Fruit fly (Drosophila melanogaster): ENCODE data around the gene Mst84B.

The Mst84B gene

dm6 chr3R:7067092-7067491 lies 5.1 kb downstream of the Mst84B start, which contains the start of the genes CG1105 and CG1965 (continued):
- peak; percentile 88 for TF ChIP-seq CG1792 (GFP tag; optimal IDR thresholded peaks at IDR 0.05)
- peak; percentile 96 for TF ChIP-seq gem (tag; optimal IDR thresholded peaks at IDR 0.05)
- TF ChIP-seq gcm2 (GFP tag; optimal IDR thresholded peaks at IDR 0.05), result peak; percentile 70
- peak; percentile 74 for TF ChIP-seq sima (GFP tag; optimal IDR thresholded peaks at IDR 0.05)
- TF ChIP-seq CrebB (tag; optimal IDR thresholded peaks at IDR 0.05), result peak; percentile 86
- TF ChIP-seq NK7.1 (GFP tag; optimal IDR thresholded peaks at IDR 0.05), result peak; percentile 77
- TF ChIP-seq dm (GFP tag; optimal IDR thresholded peaks at IDR 0.05), result peak; percentile 92
- no peak for TF ChIP-seq CG12071 (GFP tag; optimal IDR thresholded peaks at IDR 0.05)
- TF ChIP-seq Ssrp (tag; optimal IDR thresholded peaks at IDR 0.05), result peak; percentile 94
- peak; percentile 69 for TF ChIP-seq CG17568 (GFP tag; optimal IDR thresholded peaks at IDR 0.05)
- TF ChIP-seq fd64A (GFP tag; optimal IDR thresholded peaks at IDR 0.05), result peak; percentile 18
- TF ChIP-seq CG7839 (tag; optimal IDR thresholded peaks at IDR 0.05), result peak; percentile 91
- TF ChIP-seq CG17385 (GFP tag; optimal IDR thresholded peaks at IDR 0.05), result peak; percentile 98
- TF ChIP-seq Bdp1 (GFP tag; optimal IDR thresholded peaks at IDR 0.05), result peak; percentile 85
- peak; percentile 87 for TF ChIP-seq tna (GFP tag; IDR thresholded peaks at IDR 0.05; ENCODE audit: partially characterized antibody)
- peak; percentile 76 for TF ChIP-seq eyg (GFP tag; optimal IDR thresholded peaks at IDR 0.05)
- TF ChIP-seq fru (optimal IDR thresholded peaks at IDR 0.05), result no peak
- TF ChIP-seq al (GFP tag; IDR thresholded peaks at IDR 0.05), result peak; percentile 92
- TF ChIP-seq Mes4 (GFP tag; optimal IDR thresholded peaks at IDR 0.05), result peak; percentile 83
- peak; percentile 93 for TF ChIP-seq dmrt11E (tag; optimal IDR thresholded peaks at IDR 0.05)
- peak; percentile 88 for TF ChIP-seq mld (GFP tag; IDR thresholded peaks at IDR 0.05; ENCODE audit: partially characterized antibody)
- TF ChIP-seq D (optimal IDR thresholded peaks at IDR 0.05), result no peak
- TF ChIP-seq D (GFP tag; optimal IDR thresholded peaks at IDR 0.05), result peak; percentile 85
- peak; percentile 92 for TF ChIP-seq Ada2b (GFP tag; IDR thresholded peaks at IDR 0.05)
- peak; percentile 94 for TF ChIP-seq Six4 (GFP tag; optimal IDR thresholded peaks at IDR 0.05)
- peak; percentile 57 for TF ChIP-seq CG2875 (GFP tag; optimal IDR thresholded peaks at IDR 0.05)
- TF ChIP-seq HLH54F (GFP tag; optimal IDR thresholded peaks at IDR 0.05), result peak; percentile 97
- peak; percentile 93 for TF ChIP-seq H2.0 (GFP tag; IDR thresholded peaks at IDR 0.05)
- peak; percentile 91 for TF ChIP-seq CG7963 (GFP tag; IDR thresholded peaks at IDR 0.05; ENCODE audit: partially characterized antibody)
- peak; percentile 58 for TF ChIP-seq ATbp (GFP tag; optimal IDR thresholded peaks at IDR 0.05)
- TF ChIP-seq CG14050 (GFP tag; IDR thresholded peaks at IDR 0.05), result peak; percentile 85
- peak; percentile 92 for TF ChIP-seq CG10147 (GFP tag; optimal IDR thresholded peaks at IDR 0.05)
- TF ChIP-seq HLH4C (GFP tag; IDR thresholded peaks at IDR 0.05; ENCODE audit: partially characterized antibody), result peak; percentile 95
- peak; percentile 91 for TF ChIP-seq CG12769 (tag; optimal IDR thresholded peaks at IDR 0.05)
- peak; percentile 90 for TF ChIP-seq CG11504 (tag; optimal IDR thresholded peaks at IDR 0.05)
- TF ChIP-seq Hsf (GFP tag; optimal IDR thresholded peaks at IDR 0.05), result peak; percentile 97
- peak; percentile 97 for TF ChIP-seq CG4617 (GFP tag; optimal IDR thresholded peaks at IDR 0.05; ENCODE audit: borderline replicate concordance)
- TF ChIP-seq CG13296 (GFP tag; optimal IDR thresholded peaks at IDR 0.05), result peak; percentile 69
- peak; percentile 92 for TF ChIP-seq ken (GFP tag; IDR thresholded peaks at IDR 0.05)
- peak; percentile 91 for TF ChIP-seq CG11085 (GFP tag; IDR thresholded peaks at IDR 0.05)
- TF ChIP-seq CG6813 (GFP tag; optimal IDR thresholded peaks at IDR 0.05), result peak; percentile 53
- TF ChIP-seq tin (GFP tag; optimal IDR thresholded peaks at IDR 0.05), result peak; percentile 97
- peak; percentile 87 for TF ChIP-seq Usf (GFP tag; optimal IDR thresholded peaks at IDR 0.05)
- TF ChIP-seq fd96Cb (tag; optimal IDR thresholded peaks at IDR 0.05), result peak; percentile 92
- peak; percentile 93 for TF ChIP-seq CG42726 (GFP tag; IDR thresholded peaks at IDR 0.05; ENCODE audit: partially characterized antibody)
- peak; percentile 90 for TF ChIP-seq CG10209 (GFP tag; optimal IDR thresholded peaks at IDR 0.05)
- TF ChIP-seq Oli (tag; optimal IDR thresholded peaks at IDR 0.05), result peak; percentile 80
- TF ChIP-seq cwo (GFP tag; optimal IDR thresholded peaks at IDR 0.05), result peak; percentile 84
- TF ChIP-seq wor (GFP tag; IDR thresholded peaks at IDR 0.05), result peak; percentile 86
- peak; percentile 94 for TF ChIP-seq shn (GFP tag; optimal IDR thresholded peaks at IDR 0.05)

Data from whole organism, embryonic.